Fruit fly (Drosophila melanogaster) whole organism, embryonic: Measurements from ENCODE around the gene CG7497.

ENCODE experiments used
- B-H1 ChIP-seq: fragments of 200-800 bp; sonication (Bioruptor generic); IDR thresholded peaks from 3 replicates; pipeline ENCODE4 v1.3.6; 2022; ENCODE audit warnings: missing biosample characterization, missing genetic modification characterization
- CG10147 ChIP-seq: fragments of 200-800 bp; sonication (Bioruptor generic); optimal IDR thresholded peaks from 2 replicates; lab custom pipeline; 2019; ENCODE audit warnings: missing biosample characterization, mild to moderate bottlenecking, missing genetic modification characterization, moderate library complexity
- CG10431 ChIP-seq: fragments of 200-800 bp; sonication (Bioruptor generic); optimal IDR thresholded peaks from 3 replicates; lab custom pipeline; 2018; ENCODE audit warnings: missing biosample characterization, mild to moderate bottlenecking, missing genetic modification characterization
- CG10543 ChIP-seq: fragments of 200-800 bp; sonication (Bioruptor generic); optimal IDR thresholded peaks from 3 replicates; lab custom pipeline; 2017; ENCODE audit warnings: missing biosample characterization, mild to moderate bottlenecking, missing genetic modification characterization, moderate library complexity
- CG10959 ChIP-seq: fragments of 200-800 bp; sonication (Bioruptor generic); IDR thresholded peaks from 2 replicates; pipeline ENCODE4 v1.3.6; 2022; ENCODE audit warnings: missing biosample characterization, missing genetic modification characterization
- CG1529 ChIP-seq: fragments of 200-800 bp; sonication (Bioruptor generic); optimal IDR thresholded peaks from 3 replicates; lab custom pipeline; 2018; ENCODE audit warnings: missing biosample characterization, missing genetic modification characterization
- CG15601 ChIP-seq: fragments of 200-800 bp; sonication (Bioruptor generic); optimal IDR thresholded peaks from 3 replicates; lab custom pipeline; 2019; ENCODE audit warnings: missing biosample characterization, mild to moderate bottlenecking, missing genetic modification characterization, moderate library complexity
- CG18262 ChIP-seq: fragments of 200-800 bp; optimal IDR thresholded peaks from 3 replicates; lab custom pipeline; 2019; ENCODE audit warnings: missing biosample characterization, mild to moderate bottlenecking, missing genetic modification characterization, moderate library complexity
- CG2678 ChIP-seq: fragments of 200-800 bp; sonication (Bioruptor generic); optimal IDR thresholded peaks from 3 replicates; lab custom pipeline; 2019; ENCODE audit warnings: missing biosample characterization, mild to moderate bottlenecking, missing genetic modification characterization, moderate library complexity
- CG31441 ChIP-seq: fragments of 200-800 bp; sonication (Bioruptor generic); IDR thresholded peaks from 2 replicates; pipeline ENCODE4 v1.3.6; 2022; ENCODE audit warnings: missing biosample characterization, missing genetic modification characterization
- CG32767 ChIP-seq: fragments of 200-800 bp; sonication (Bioruptor generic); IDR thresholded peaks from 2 replicates; pipeline ENCODE4 v1.3.6; 2022; ENCODE audit warnings: missing biosample characterization, missing genetic modification characterization
- CG3281 ChIP-seq: fragments of 200-800 bp; sonication (Bioruptor generic); optimal IDR thresholded peaks from 3 replicates; lab custom pipeline; 2017; ENCODE audit warnings: missing biosample characterization, mild to moderate bottlenecking, missing genetic modification characterization
- CG3995 ChIP-seq: fragments of 200-800 bp; sonication (Bioruptor generic); optimal IDR thresholded peaks from 3 replicates; lab custom pipeline; 2016; ENCODE audit warnings: missing biosample characterization, missing genetic modification characterization
- CG6813 ChIP-seq: fragments of 200-800 bp; sonication (Bioruptor generic); optimal IDR thresholded peaks from 2 replicates; lab custom pipeline; 2017; ENCODE audit warnings: missing biosample characterization, missing genetic modification characterization, mild to moderate bottlenecking, moderate library complexity, missing genetic modification reagents
- CG8765 ChIP-seq: fragments of 200-800 bp; sonication (Bioruptor generic); IDR thresholded peaks from 2 replicates; pipeline ENCODE4 v1.3.6; 2022; ENCODE audit warnings: missing biosample characterization, missing genetic modification characterization
- CG9932 ChIP-seq: fragments of 200-800 bp; sonication (Bioruptor generic); IDR thresholded peaks from 2 replicates; pipeline ENCODE4 v1.3.6; 2022; ENCODE audit warnings: missing biosample characterization, missing genetic modification characterization
- Dad ChIP-seq: fragments of 200-800 bp; sonication (Bioruptor generic); optimal IDR thresholded peaks from 3 replicates; lab custom pipeline; 2016; ENCODE audit warnings: missing biosample characterization, missing genetic modification characterization
- Drgx ChIP-seq: fragments of 200-800 bp; sonication (Bioruptor generic); IDR thresholded peaks from 2 replicates; pipeline ENCODE4 v1.3.6; 2022; ENCODE audit warnings: missing biosample characterization, missing genetic modification characterization
- E2f2 ChIP-seq: fragments of 200-800 bp; sonication (Bioruptor generic); IDR thresholded peaks from 2 replicates; pipeline ENCODE4 v1.3.6; 2022; ENCODE audit warnings: missing biosample characterization, missing genetic modification characterization
- Fer1 ChIP-seq: fragments of 200-800 bp; sonication (Bioruptor generic); optimal IDR thresholded peaks from 2 replicates; lab custom pipeline; 2017; ENCODE audit warnings: missing biosample characterization, mild to moderate bottlenecking, missing genetic modification characterization
- HmgD ChIP-seq: fragments of 200-800 bp; sonication (Bioruptor generic); optimal IDR thresholded peaks from 3 replicates; lab custom pipeline; 2016; ENCODE audit warnings: missing biosample characterization, missing genetic modification characterization
- Hmx ChIP-seq: fragments of 200-800 bp; sonication (Bioruptor generic); optimal IDR thresholded peaks from 2 replicates; lab custom pipeline; 2016; ENCODE audit warnings: missing biosample characterization, missing genetic modification characterization
- Med ChIP-seq: fragments of 200-800 bp; sonication (Bioruptor generic); peaks from one replicate; lab custom pipeline; 2016; ENCODE audit warnings: missing biosample characterization, missing genetic modification characterization, mild to moderate bottlenecking, inconsistent platforms, moderate library complexity
- Mrtf ChIP-seq: fragments of 200-800 bp; sonication (Bioruptor generic); IDR thresholded peaks from 3 replicates; pipeline ENCODE4 v1.3.6; 2022; ENCODE audit warnings: missing biosample characterization, missing genetic modification characterization
- NC2β ChIP-seq: fragments of 200-800 bp; sonication (Bioruptor generic); optimal IDR thresholded peaks from 2 replicates; lab custom pipeline; 2016; ENCODE audit warnings: missing biosample characterization, missing genetic modification characterization
- Nf-YB ChIP-seq: fragments of 200-800 bp; sonication (Bioruptor generic); optimal IDR thresholded peaks from 3 replicates; lab custom pipeline; 2019; ENCODE audit warnings: missing biosample characterization, mild to moderate bottlenecking, missing genetic modification characterization, moderate library complexity
- NfI ChIP-seq: fragments of 200-800 bp; sonication (Bioruptor generic); optimal IDR thresholded peaks from 3 replicates; lab custom pipeline; 2018; ENCODE audit warnings: missing biosample characterization, mild to moderate bottlenecking, missing genetic modification characterization, moderate library complexity
- Opbp ChIP-seq: fragments of 200-800 bp; sonication (Bioruptor generic); IDR thresholded peaks from 3 replicates; pipeline ENCODE4 v1.3.6; 2022; ENCODE audit warnings: missing biosample characterization, missing genetic modification characterization; ENCODE audit not compliant: partially characterized antibody
- Scr ChIP-seq: fragments of 200-800 bp; sonication (Bioruptor generic); IDR thresholded peaks from 2 replicates; pipeline ENCODE4 v1.3.6; 2022; ENCODE audit warnings: missing biosample characterization, missing genetic modification characterization; ENCODE audit not compliant: partially characterized antibody
- Trl ChIP-seq, 3 experiments: fragments of >200 bp in 2 of 3; fragments of 200-800 bp in 1 of 3; sonication (Bioruptor generic) in 1 of 3; optimal IDR thresholded peaks; 2 replicates in 1 of 3; 3 replicates in 2 of 3; lab custom pipeline; 2016 to 2017; ENCODE audit warnings: missing biosample characterization in 1 of 3, missing genetic modification characterization in 1 of 3
- al ChIP-seq: fragments of 200-800 bp; sonication (Bioruptor generic); IDR thresholded peaks from 2 replicates; pipeline ENCODE4 v1.3.6; 2022; ENCODE audit warnings: missing biosample characterization, missing genetic modification characterization
- btn ChIP-seq: fragments of 200-800 bp; sonication (Bioruptor generic); optimal IDR thresholded peaks from 2 replicates; lab custom pipeline; 2016; ENCODE audit warnings: missing biosample characterization, missing genetic modification characterization
- caup ChIP-seq: fragments of 200-800 bp; sonication (Bioruptor generic); optimal IDR thresholded peaks from 3 replicates; lab custom pipeline; 2017; ENCODE audit warnings: missing biosample characterization, mild to moderate bottlenecking, missing genetic modification characterization, moderate library complexity; ENCODE audit not compliant: severe bottlenecking
- chinmo ChIP-seq: fragments of 200-800 bp; sonication (Bioruptor generic); IDR thresholded peaks from 4 replicates; pipeline ENCODE4 v1.3.6; 2022; ENCODE audit warnings: missing biosample characterization, missing genetic modification characterization; ENCODE audit not compliant: partially characterized antibody
- dan ChIP-seq: fragments of 200-800 bp; sonication (Bioruptor generic); IDR thresholded peaks from 2 replicates; pipeline ENCODE4 v1.3.6; 2022; ENCODE audit warnings: missing biosample characterization, missing genetic modification characterization
- dysf ChIP-seq: fragments of 200-800 bp; sonication (Bioruptor generic); IDR thresholded peaks from 3 replicates; pipeline ENCODE4 v1.3.6; 2022; ENCODE audit warnings: missing biosample characterization, missing genetic modification characterization
- esg ChIP-seq: fragments of 200-800 bp; sonication (Bioruptor generic); conservative IDR thresholded peaks from 2 replicates; pipeline ENCODE4 v1.3.6; 2022; ENCODE audit warnings: missing biosample characterization, missing genetic modification characterization
- fd96Cb ChIP-seq: fragments of 200-800 bp; sonication (Bioruptor generic); optimal IDR thresholded peaks from 2 replicates; lab custom pipeline; 2018; ENCODE audit warnings: missing biosample characterization, mild to moderate bottlenecking, missing genetic modification characterization, moderate library complexity
- fru ChIP-seq: fragments of >200 bp; optimal IDR thresholded peaks from 2 replicates; lab custom pipeline; 2017
- gcm2 ChIP-seq: fragments of 200-800 bp; sonication (Bioruptor generic); optimal IDR thresholded peaks from 2 replicates; lab custom pipeline; 2016; ENCODE audit warnings: missing biosample characterization, missing genetic modification characterization
- gfzf ChIP-seq: fragments of 200-800 bp; sonication (Bioruptor generic); optimal IDR thresholded peaks from 2 replicates; lab custom pipeline; 2016; ENCODE audit warnings: missing biosample characterization, mild to moderate bottlenecking, missing genetic modification characterization, moderate library complexity
- jing ChIP-seq: fragments of 200-800 bp; sonication (Bioruptor generic); optimal IDR thresholded peaks from 2 replicates; lab custom pipeline; 2018; ENCODE audit warnings: missing biosample characterization, mild to moderate bottlenecking, missing genetic modification characterization
- lola ChIP-seq, 3 experiments: fragments of >200 bp in 2 of 3; fragments of 200-800 bp in 1 of 3; sonication (Bioruptor generic) in 1 of 3; optimal IDR thresholded peaks; 2 replicates each; lab custom pipeline; 2017 to 2019; ENCODE audit warnings: missing biosample characterization in 3 of 3, missing genetic modification characterization in 3 of 3, mild to moderate bottlenecking in 1 of 3, moderate library complexity in 1 of 3
- p53 ChIP-seq: fragments of 200-800 bp; sonication (Bioruptor generic); optimal IDR thresholded peaks from 2 replicates; lab custom pipeline; 2016; ENCODE audit warnings: missing biosample characterization, missing genetic modification characterization
- pfk ChIP-seq: fragments of 200-800 bp; sonication (Bioruptor generic); optimal IDR thresholded peaks from 2 replicates; lab custom pipeline; 2018; ENCODE audit warnings: missing biosample characterization, mild to moderate bottlenecking, missing genetic modification characterization, moderate library complexity
- sc ChIP-seq, 3 experiments: fragments of >200 bp in 2 of 3; fragments of 200-800 bp in 1 of 3; sonication (Bioruptor generic) in 1 of 3; optimal IDR thresholded peaks; 2 replicates in 2 of 3; 3 replicates in 1 of 3; lab custom pipeline; 2017; ENCODE audit warnings: mild to moderate bottlenecking in 1 of 3, missing biosample characterization in 1 of 3, missing genetic modification characterization in 1 of 3, missing genetic modification reagents in 1 of 3
- sens ChIP-seq: fragments of 200-800 bp; sonication (Bioruptor generic); peaks from one replicate; lab custom pipeline; 2016; ENCODE audit warnings: missing biosample characterization, missing genetic modification characterization
- sisA ChIP-seq: fragments of 200-800 bp; sonication (Bioruptor generic); IDR thresholded peaks from 2 replicates; pipeline ENCODE4 v1.3.6; 2022; ENCODE audit warnings: missing biosample characterization, missing genetic modification characterization
- stwl ChIP-seq: fragments of 200-800 bp; sonication (Bioruptor generic); optimal IDR thresholded peaks from 3 replicates; lab custom pipeline; 2018; ENCODE audit warnings: missing biosample characterization, mild to moderate bottlenecking, missing genetic modification characterization, moderate library complexity
- tx ChIP-seq: fragments of 200-800 bp; sonication (Bioruptor generic); optimal IDR thresholded peaks from 2 replicates; lab custom pipeline; 2016; ENCODE audit warnings: missing biosample characterization, missing genetic modification characterization
- usp ChIP-seq: fragments of >200 bp; optimal IDR thresholded peaks from 2 replicates; lab custom pipeline; 2017; ENCODE audit warnings: missing biosample characterization, missing genetic modification characterization

The CG7497 gene

DNA sequence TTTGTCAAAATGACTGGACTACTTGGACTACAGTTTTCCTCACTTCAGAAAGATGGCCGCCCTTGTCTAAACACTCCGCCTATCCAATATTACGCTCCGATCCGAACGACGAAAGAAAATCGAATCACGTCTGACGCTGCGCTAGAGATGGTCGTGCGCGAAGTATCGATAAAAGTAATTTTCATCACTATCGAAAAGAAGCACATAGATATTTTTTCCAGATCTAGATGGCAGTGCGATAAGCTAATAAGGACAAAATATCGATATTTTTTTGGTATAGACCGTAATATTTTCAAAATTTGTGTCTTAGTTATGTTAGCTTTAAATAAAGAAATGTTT is 11.6 kb downstream of the CG7497 start, which contains the start of gene Pep (continued):
- TF ChIP-seq pfk (GFP tag; lab: Kevin White, UChicago) (peak; percentile 8), CG8765 (GFP tag; lab: Robert Waterston, UW) (0 out of 2 replicates have a peak, but pooled peaks have one; percentile 19), CG31441 (GFP tag; lab: Robert Waterston, UW) (peak; percentile 57), CG15601 (tag; lab: Kevin White, UChicago) (peak; percentile 38), fd96Cb (no peak), NfI (GFP tag; lab: Kevin White, UChicago) (peak; percentile 24), sens (GFP tag; lab: Kevin White, UChicago) (peak; percentile 91), Med (peak; percentile 91), p53 (no peak), CG10543 (GFP tag; lab: Kevin White, UChicago) (no peak), B-H1 (GFP tag; lab: Robert Waterston, UW) (no peak), al (no peak), gcm2 (peak; percentile 27), sisA (GFP tag; lab: Robert Waterston, UW) (no peak), CG32767 (GFP tag; lab: Robert Waterston, UW) (peak; percentile 87), CG3995 (GFP tag; lab: Kevin White, UChicago) (peak; percentile 98), CG6813 (GFP tag; lab: Kevin White, UChicago) (no peak), Trl (optimal IDR thresholded peaks at IDR 0.05; lab: Kevin White, UChicago) (no peak), Trl (GFP tag; optimal IDR thresholded peaks at IDR 0.05; lab: Kevin White, UChicago) (peak; percentile 40), jing (no peak), CG2678 (tag; lab: Kevin White, UChicago) (no peak), Dad (GFP tag; lab: Kevin White, UChicago) (peak; percentile 21), fru (lab: Kevin White, UChicago) (no peak), Fer1 (GFP tag; lab: Kevin White, UChicago) (peak; percentile 26), NC2β (GFP tag; lab: Kevin White, UChicago) (peak; percentile 51), CG10147 (peak; percentile 35), chinmo (GFP tag; lab: Robert Waterston, UW) (peak; percentile 97), CG1529 (no peak), E2f2 (GFP tag; lab: Robert Waterston, UW) (peak; percentile 80), CG10959 (GFP tag; lab: Robert Waterston, UW) (no peak), sc (optimal IDR thresholded peaks at IDR 0.05; lab: Kevin White, UChicago) (no peak), sc (GFP tag; optimal IDR thresholded peaks at IDR 0.05; lab: Kevin White, UChicago) (no peak), btn (GFP tag; lab: Kevin White, UChicago) (no peak), dan (GFP tag; lab: Robert Waterston, UW) (no peak), Drgx (GFP tag; lab: Robert Waterston, UW) (no peak), caup (no peak), HmgD (GFP tag; lab: Kevin White, UChicago) (peak; percentile 74), Mrtf (GFP tag; lab: Robert Waterston, UW) (no peak), usp (GFP tag; lab: Kevin White, UChicago) (no peak), CG3281 (GFP tag; lab: Kevin White, UChicago) (no peak), gfzf (peak; percentile 46), Scr (GFP tag; lab: Robert Waterston, UW) (peak; percentile 98), lola (GFP tag; optimal IDR thresholded peaks at IDR 0.05; lab: Kevin White, UChicago) (no peak), tx (no peak), stwl (peak; percentile 93), dysf (GFP tag; lab: Robert Waterston, UW) (no peak), Opbp (peak; percentile 99), CG18262 (tag; lab: Kevin White, UChicago) (peak; percentile 34), CG10431 (GFP tag; lab: Kevin White, UChicago) (no peak), Hmx (GFP tag; lab: Kevin White, UChicago) (no peak), CG9932 (GFP tag; lab: Robert Waterston, UW) (no peak; the same call in 1 of the 2 replicates), esg (GFP tag; lab: Robert Waterston, UW) (no peak), Nf-YB (GFP tag; lab: Kevin White, UChicago) (no peak)
